Worm (Caenorhabditis elegans) whole organism, young adult: ENCODE data around the gene M106.8.

Experiments
- B0019.2 ChIP-seq: fragments of 200-800 bp; sonication (Bioruptor generic); conservative IDR thresholded peaks from 2 replicates; pipeline ENCODE4 v1.3.6; 2022; ENCODE audit warnings: missing genetic modification reagents, missing genetic modification characterization, missing compliant biosample characterization
- B0336.3 ChIP-seq: fragments of 200-800 bp; sonication (Bioruptor generic); IDR thresholded peaks from 2 replicates; pipeline ENCODE4 v1.3.6; 2022; ENCODE audit warnings: missing genetic modification characterization, missing compliant biosample characterization
- D2030.7 ChIP-seq: fragments of 200-800 bp; sonication (Bioruptor generic); IDR thresholded peaks from 2 replicates; pipeline ENCODE4 v1.3.6; 2022; ENCODE audit warnings: missing genetic modification reagents, missing genetic modification characterization, missing compliant biosample characterization
- F10E7.11 ChIP-seq: sonication (generic microtip); optimal IDR thresholded peaks from 2 replicates; lab custom pipeline; 2017; ENCODE audit warnings: mild to moderate bottlenecking, missing genetic modification characterization, moderate library complexity, missing compliant biosample characterization
- F22D6.2 ChIP-seq: sonication (generic microtip); optimal IDR thresholded peaks from 2 replicates; lab custom pipeline; 2016; ENCODE audit warnings: mild to moderate bottlenecking, missing genetic modification characterization, missing compliant biosample characterization
- F57C9.4 ChIP-seq: sonication (generic microtip); optimal IDR thresholded peaks from 2 replicates; lab custom pipeline; 2017; ENCODE audit warnings: mild to moderate bottlenecking, missing genetic modification characterization, missing compliant biosample characterization
- K12H6.12 ChIP-seq: fragments of 200-800 bp; sonication (Bioruptor generic); optimal IDR thresholded peaks from 2 replicates; lab custom pipeline; 2018; ENCODE audit warnings: mild to moderate bottlenecking, missing genetic modification characterization, missing compliant biosample characterization
- Y53F4B.3 ChIP-seq: fragments of 200-800 bp; sonication (Bioruptor generic); IDR thresholded peaks from 2 replicates; pipeline ENCODE4 v1.3.6; 2022; ENCODE audit warnings: missing genetic modification reagents, missing genetic modification characterization, missing compliant biosample characterization
- Y67H2A.10 ChIP-seq: fragments of 200-800 bp; sonication (Bioruptor generic); conservative IDR thresholded peaks from 2 replicates; pipeline ENCODE4 v1.3.6; 2022; ENCODE audit warnings: missing genetic modification reagents, missing genetic modification characterization, missing compliant biosample characterization
- ama-1 ChIP-seq, 3 experiments: fragments of 150-350 bp in 1 of 3; sonication (generic microtip) in 2 of 3; optimal IDR thresholded peaks; 2 replicates each; lab custom pipeline; 2014 to 2018; ENCODE audit warnings: missing biosample characterization in 2 of 3, missing genetic modification characterization in 2 of 3, missing genetic modification reagents in 2 of 3
- aptf-2 ChIP-seq: fragments of 200-800 bp; sonication (Bioruptor generic); conservative IDR thresholded peaks from 2 replicates; pipeline ENCODE4 v1.3.6; 2022; ENCODE audit warnings: missing genetic modification reagents, missing genetic modification characterization, missing compliant biosample characterization
- aptf-3 ChIP-seq: fragments of 200-800 bp; sonication (Bioruptor generic); IDR thresholded peaks from 2 replicates; pipeline ENCODE4 v1.3.6; 2022; ENCODE audit warnings: missing genetic modification characterization, missing compliant biosample characterization
- attf-3 ChIP-seq: fragments of 200-800 bp; sonication (Bioruptor generic); conservative IDR thresholded peaks from 2 replicates; pipeline ENCODE4 v1.3.6; 2022; ENCODE audit warnings: missing genetic modification reagents, missing genetic modification characterization, missing compliant biosample characterization
- cebp-1 ChIP-seq, 2 experiments: fragments of 200-800 bp in 1 of 2; sonication (Bioruptor generic) in 1 of 2; sonication (generic microtip) in 1 of 2; IDR thresholded peaks in 1 of 2; optimal IDR thresholded peaks in 1 of 2; 2 replicates each; pipeline versions ENCODE4 v1.3.6 to Lab custom; 2017 to 2022; ENCODE audit warnings: missing compliant biosample characterization in 2 of 2, missing genetic modification characterization in 2 of 2, mild to moderate bottlenecking in 1 of 2, missing genetic modification reagents in 1 of 2, moderate library complexity in 1 of 2
- cebp-2 ChIP-seq: fragments of 200-800 bp; sonication (Bioruptor generic); IDR thresholded peaks from 2 replicates; pipeline ENCODE4 v1.3.6; 2022; ENCODE audit warnings: missing genetic modification characterization, missing compliant biosample characterization
- ceh-27 ChIP-seq: fragments of 200-800 bp; sonication (Bioruptor generic); optimal IDR thresholded peaks from 2 replicates; lab custom pipeline; 2018; ENCODE audit warnings: mild to moderate bottlenecking, missing genetic modification characterization, moderate library complexity, missing compliant biosample characterization
- ceh-40 ChIP-seq: fragments of 200-800 bp; sonication (Bioruptor generic); IDR thresholded peaks from 2 replicates; pipeline ENCODE4 v1.3.6; 2022; ENCODE audit warnings: missing genetic modification characterization, missing compliant biosample characterization
- ceh-91 ChIP-seq: fragments of 200-800 bp; sonication (Bioruptor generic); IDR thresholded peaks from 2 replicates; pipeline ENCODE4 v1.3.6; 2022; ENCODE audit warnings: missing genetic modification reagents, missing genetic modification characterization, missing compliant biosample characterization
- chd-7 ChIP-seq: sonication (generic microtip); optimal IDR thresholded peaks from 2 replicates; lab custom pipeline; 2016; ENCODE audit warnings: mild to moderate bottlenecking, missing genetic modification characterization, moderate library complexity, missing compliant biosample characterization
- egl-18 ChIP-seq: fragments of 200-800 bp; sonication (Bioruptor generic); IDR thresholded peaks from 2 replicates; pipeline ENCODE4 v1.3.6; 2022; ENCODE audit warnings: missing genetic modification reagents, missing genetic modification characterization, missing compliant biosample characterization
- egl-44 ChIP-seq: fragments of 200-800 bp; sonication (Bioruptor generic); IDR thresholded peaks from 2 replicates; pipeline ENCODE4 v1.3.6; 2022; ENCODE audit warnings: missing genetic modification reagents, missing genetic modification characterization, missing compliant biosample characterization
- gei-17 ChIP-seq: fragments of 200-800 bp; sonication (Bioruptor generic); optimal IDR thresholded peaks from 2 replicates; lab custom pipeline; 2018; ENCODE audit warnings: mild to moderate bottlenecking, missing genetic modification characterization, missing compliant biosample characterization
- hlh-26 ChIP-seq: fragments of 200-800 bp; sonication (Bioruptor generic); conservative IDR thresholded peaks from 2 replicates; pipeline ENCODE4 v1.3.6; 2022; ENCODE audit warnings: missing genetic modification reagents, missing genetic modification characterization, missing compliant biosample characterization
- lin-26 ChIP-seq: fragments of 200-800 bp; sonication (Bioruptor generic); IDR thresholded peaks from 2 replicates; pipeline ENCODE4 v1.3.6; 2022; ENCODE audit warnings: missing genetic modification reagents, missing genetic modification characterization, missing compliant biosample characterization
- lin-35 ChIP-seq, 3 experiments: fragments of 150-350 bp in 2 of 3; sonication (generic microtip) in 1 of 3; optimal IDR thresholded peaks; 2 replicates each; lab custom pipeline; 2014 to 2018; ENCODE audit warnings: missing biosample characterization in 3 of 3, missing genetic modification characterization in 3 of 3, missing genetic modification reagents in 3 of 3
- lir-1 ChIP-seq: fragments of 200-800 bp; sonication (Bioruptor generic); conservative IDR thresholded peaks from 2 replicates; pipeline ENCODE4 v1.3.6; 2022; ENCODE audit warnings: missing genetic modification reagents, missing genetic modification characterization, missing compliant biosample characterization
- lsl-1 ChIP-seq: fragments of 200-800 bp; sonication (Bioruptor generic); optimal IDR thresholded peaks from 2 replicates; lab custom pipeline; 2018; ENCODE audit warnings: mild to moderate bottlenecking, missing genetic modification characterization, moderate library complexity, missing compliant biosample characterization
- lsy-27 ChIP-seq: sonication (generic microtip); optimal IDR thresholded peaks from 2 replicates; lab custom pipeline; 2017; ENCODE audit warnings: missing genetic modification characterization, mild to moderate bottlenecking, missing compliant biosample characterization, antibody characterized with exemption, missing genotype, borderline replicate concordance; ENCODE audit not compliant: insufficient read depth
- madf-10 ChIP-seq: sonication (generic microtip); optimal IDR thresholded peaks from 2 replicates; lab custom pipeline; 2016; ENCODE audit warnings: mild to moderate bottlenecking, missing genetic modification characterization, missing compliant biosample characterization
- madf-3 ChIP-seq: fragments of 200-800 bp; sonication (Bioruptor generic); IDR thresholded peaks from 2 replicates; pipeline ENCODE4 v1.3.6; 2022; ENCODE audit warnings: missing genetic modification reagents, missing genetic modification characterization, missing compliant biosample characterization
- mcd-1 ChIP-seq: fragments of 200-800 bp; sonication (Bioruptor generic); IDR thresholded peaks from 2 replicates; pipeline ENCODE4 v1.3.6; 2022; ENCODE audit warnings: missing genetic modification reagents, missing genetic modification characterization, missing compliant biosample characterization
- mel-28 ChIP-seq: sonication (generic microtip); optimal IDR thresholded peaks from 2 replicates; lab custom pipeline; 2016; ENCODE audit warnings: borderline replicate concordance, mild to moderate bottlenecking, missing genetic modification characterization, missing compliant biosample characterization
- mxl-1 ChIP-seq: sonication (generic microtip); optimal IDR thresholded peaks from 2 replicates; lab custom pipeline; 2016; ENCODE audit warnings: missing genetic modification characterization, missing compliant biosample characterization
- pha-4 ChIP-seq: fragments of 150-350 bp; sonication (generic microtip); optimal IDR thresholded peaks from 2 replicates; lab custom pipeline; 2014; ENCODE audit warnings: missing biosample characterization, missing genetic modification reagents, missing genetic modification characterization
- repo-1 ChIP-seq: sonication (generic microtip); optimal IDR thresholded peaks from 2 replicates; lab custom pipeline; 2017; ENCODE audit warnings: mild to moderate bottlenecking, missing genetic modification characterization, missing compliant biosample characterization
- rpc-1 ChIP-seq, 2 experiments: fragments of 150-350 bp in 1 of 2; sonication (generic microtip) in 1 of 2; optimal IDR thresholded peaks; 2 replicates each; lab custom pipeline; 2014 to 2018; ENCODE audit warnings: missing biosample characterization in 1 of 2, missing genetic modification characterization in 1 of 2, missing genetic modification reagents in 1 of 2, missing genotype in 1 of 2
- snpc-1.1 ChIP-seq: sonication (generic microtip); optimal IDR thresholded peaks from 2 replicates; lab custom pipeline; 2017; ENCODE audit warnings: missing genetic modification characterization, mild to moderate bottlenecking, missing compliant biosample characterization, antibody characterized with exemption, moderate library complexity, missing genotype, missing genetic modification reagents; ENCODE audit not compliant: insufficient read depth
- snpc-3.4 ChIP-seq: sonication (generic microtip); optimal IDR thresholded peaks from 2 replicates; lab custom pipeline; 2017; ENCODE audit warnings: missing genetic modification characterization, mild to moderate bottlenecking, missing compliant biosample characterization, antibody characterized with exemption, moderate library complexity, missing genotype, missing genetic modification reagents
- snpc-4 ChIP-seq, 5 experiments: fragments of 150-350 bp in 1 of 5; sonication (generic microtip) in 4 of 5; optimal IDR thresholded peaks; 2 replicates each; lab custom pipeline; 2014 to 2018; ENCODE audit warnings: missing genetic modification characterization in 5 of 5, missing biosample characterization in 3 of 5, antibody characterized with exemption in 2 of 5, mild to moderate bottlenecking in 2 of 5, missing compliant biosample characterization in 2 of 5, missing genotype in 2 of 5, moderate library complexity in 2 of 5, missing genetic modification reagents in 1 of 5
- sptf-2 ChIP-seq: fragments of 200-800 bp; sonication (Bioruptor generic); optimal IDR thresholded peaks from 2 replicates; lab custom pipeline; 2018; ENCODE audit warnings: mild to moderate bottlenecking, missing genetic modification characterization, missing compliant biosample characterization
- tbp1 ChIP-seq: fragments of 200-800 bp; sonication (Bioruptor generic); optimal IDR thresholded peaks from 2 replicates; lab custom pipeline; 2018; ENCODE audit warnings: mild to moderate bottlenecking, missing genetic modification characterization, missing compliant biosample characterization
- tbx-9 ChIP-seq: sonication (generic microtip); optimal IDR thresholded peaks from 2 replicates; lab custom pipeline; 2016; ENCODE audit warnings: borderline replicate concordance, missing genetic modification characterization, inconsistent platforms, missing compliant biosample characterization
- tlf-1 ChIP-seq: fragments of 200-800 bp; sonication (Bioruptor generic); optimal IDR thresholded peaks from 2 replicates; lab custom pipeline; 2018; ENCODE audit warnings: mild to moderate bottlenecking, missing genetic modification characterization, missing compliant biosample characterization
- ztf-18 ChIP-seq: sonication (generic microtip); optimal IDR thresholded peaks from 2 replicates; lab custom pipeline; 2016; ENCODE audit warnings: missing genotype, mild to moderate bottlenecking, missing genetic modification characterization, missing compliant biosample characterization
- ztf-3 ChIP-seq: fragments of 200-800 bp; sonication (Bioruptor generic); optimal IDR thresholded peaks from 2 replicates; lab custom pipeline; 2018; ENCODE audit warnings: mild to moderate bottlenecking, missing genetic modification characterization, missing compliant biosample characterization

The M106.8 gene

ce11 chrII:10840067-10840466, 3.4 kb downstream of the M106.8 start (continued):
- peak; percentile 87 for TF ChIP-seq rpc-1 (optimal IDR thresholded peaks at IDR 0.05; lab: Kevin White, UChicago)
- TF ChIP-seq rpc-1 (tag; optimal IDR thresholded peaks at IDR 0.05; lab: Kevin White, UChicago) = peak; percentile 87
- peak; percentile 24 for TF ChIP-seq sptf-2 (GFP tag; lab: Kevin White, UChicago)
- TF ChIP-seq hlh-26 = no peak
- TF ChIP-seq mxl-1 = peak; percentile 82
- TF ChIP-seq snpc-4 (GFP tag; optimal IDR thresholded peaks at IDR 0.05; lab: Kevin White, UChicago) = peak; percentile 75
- TF ChIP-seq snpc-4 (tag; optimal IDR thresholded peaks at IDR 0.05; lab: Kevin White, UChicago) = peak; percentile 24 to 78 (median 72)
- peak; percentile 74; the same call in 1 of the 2 replicates for TF ChIP-seq cebp-2
- TF ChIP-seq chd-7 = peak; percentile 84
- peak; percentile 81 for TF ChIP-seq B0336.3
- TF ChIP-seq aptf-3 (GFP tag; lab: Robert Waterston, UW) = peak; percentile 61; the same call in 1 of the 2 replicates
- peak; percentile 92 for TF ChIP-seq lin-26 (GFP tag; lab: Robert Waterston, UW)
- TF ChIP-seq Y67H2A.10 = 0 out of 2 replicates have a peak, but pooled peaks have one; percentile 18
- TF ChIP-seq D2030.7 (GFP tag; lab: Robert Waterston, UW) = peak; percentile 43
- peak; percentile 37; the same call in 1 of the 2 replicates for TF ChIP-seq cebp-1 (GFP tag; IDR thresholded peaks at IDR 0.05; lab: Robert Waterston, UW)
- peak; percentile 76 for TF ChIP-seq cebp-1 (tag; optimal IDR thresholded peaks at IDR 0.05; lab: Kevin White, UChicago)
- no peak for TF ChIP-seq Y53F4B.3 (GFP tag; lab: Robert Waterston, UW)
- TF ChIP-seq F22D6.2 (tag; lab: Kevin White, UChicago) = peak; percentile 60
- TF ChIP-seq lsy-27 (tag; lab: Kevin White, UChicago) = peak; percentile 79
- TF ChIP-seq tbx-9 (tag; lab: Kevin White, UChicago) = peak; percentile 38
- TF ChIP-seq lsl-1 (GFP tag; lab: Kevin White, UChicago) = peak; percentile 67
- no peak for TF ChIP-seq ama-1 (optimal IDR thresholded peaks at IDR 0.05; lab: Kevin White, UChicago)
- TF ChIP-seq ama-1 (GFP tag; optimal IDR thresholded peaks at IDR 0.05; lab: Kevin White, UChicago) = peak; percentile 62 to 67
- TF ChIP-seq ztf-3 = peak; percentile 18
- peak; percentile 82 for TF ChIP-seq madf-10 (tag; lab: Kevin White, UChicago)
- TF ChIP-seq mcd-1 = peak; percentile 80
- no peak for TF ChIP-seq F10E7.11 (tag; lab: Kevin White, UChicago)
- peak; percentile 59; the same call in 1 of the 2 replicates for TF ChIP-seq attf-3 (GFP tag; lab: Robert Waterston, UW)
- TF ChIP-seq madf-3 (GFP tag; lab: Robert Waterston, UW) = peak; percentile 60; the same call in 1 of the 2 replicates
- TF ChIP-seq snpc-1.1 (tag; lab: Kevin White, UChicago) = peak; percentile 52
- TF ChIP-seq B0019.2 (GFP tag; lab: Robert Waterston, UW) = 0 out of 2 replicates have a peak, but pooled peaks have one; percentile 19
- TF ChIP-seq snpc-3.4 (tag; lab: Kevin White, UChicago) = peak; percentile 75
- peak; percentile 79 for TF ChIP-seq ztf-18 (tag; lab: Kevin White, UChicago)
- TF ChIP-seq gei-17 = no peak
- no peak for TF ChIP-seq pha-4 (tag; lab: Kevin White, UChicago)
- peak; percentile 92 for TF ChIP-seq ceh-27 (GFP tag; lab: Kevin White, UChicago)
- peak; percentile 65 for TF ChIP-seq K12H6.12 (tag; lab: Kevin White, UChicago)
- TF ChIP-seq F57C9.4 = no peak
- TF ChIP-seq mel-28 (tag; lab: Kevin White, UChicago) = peak; percentile 61
- TF ChIP-seq egl-18 = 0 out of 2 replicates have a peak, but pooled peaks have one; percentile 66
- TF ChIP-seq egl-44 (GFP tag; lab: Robert Waterston, UW) = peak; percentile 63; the same call in 1 of the 2 replicates
- no peak for TF ChIP-seq ceh-91 (GFP tag; lab: Robert Waterston, UW)
- TF ChIP-seq tlf-1 (GFP tag; lab: Kevin White, UChicago) = peak; percentile 59
- no peak for TF ChIP-seq aptf-2 (GFP tag; lab: Robert Waterston, UW)
- peak; percentile 58; the same call in 1 of the 2 replicates for TF ChIP-seq lir-1 (GFP tag; lab: Robert Waterston, UW)
- peak in 1 of 3 experiments; percentile 74 for TF ChIP-seq lin-35 (GFP tag; optimal IDR thresholded peaks at IDR 0.05; lab: Kevin White, UChicago)
- TF ChIP-seq ceh-40 (GFP tag; lab: Robert Waterston, UW) = peak; percentile 69; the same call in 1 of the 2 replicates
- peak; percentile 87 for TF ChIP-seq repo-1 (tag; lab: Kevin White, UChicago)
- peak; percentile 99 for TF ChIP-seq tbp1 (GFP tag; lab: Kevin White, UChicago)
